Worm (Caenorhabditis elegans) whole organism, mixed stage, embryonic: ENCODE results near the gene F38H4.4.

Experiments
- ceh-39 ChIP-seq: fragments of 150-350 bp; optimal IDR thresholded peaks from 2 replicates; lab custom pipeline; 2014; ENCODE audit warnings: missing biosample characterization, missing genetic modification characterization
- ceh-83 ChIP-seq: fragments of 200-800 bp; sonication (Bioruptor generic); optimal IDR thresholded peaks from 2 replicates; lab custom pipeline; 2018; ENCODE audit warnings: mild to moderate bottlenecking, missing genetic modification characterization, missing compliant biosample characterization
- elt-3 ChIP-seq: fragments of 150-350 bp; optimal IDR thresholded peaks from 2 replicates; lab custom pipeline; 2014; ENCODE audit warnings: missing biosample characterization, missing genetic modification characterization
- mep-1 ChIP-seq: fragments of 150-350 bp; optimal IDR thresholded peaks from 2 replicates; lab custom pipeline; 2017; ENCODE audit warnings: missing biosample characterization, missing genetic modification reagents, missing genetic modification characterization, inconsistent platforms
- nhr-12 ChIP-seq: fragments of 150-350 bp; optimal IDR thresholded peaks from 2 replicates; lab custom pipeline; 2014; ENCODE audit warnings: missing biosample characterization, missing genetic modification characterization
- nhr-237 ChIP-seq: fragments of 150-350 bp; optimal IDR thresholded peaks from 2 replicates; lab custom pipeline; 2014; ENCODE audit warnings: missing biosample characterization, missing genetic modification characterization
- snpc-4 ChIP-seq: fragments of 150-350 bp; optimal IDR thresholded peaks from 2 replicates; lab custom pipeline; 2014; ENCODE audit warnings: missing biosample characterization, missing genetic modification characterization
- unc-62 ChIP-seq: fragments of 150-350 bp; optimal IDR thresholded peaks from 2 replicates; lab custom pipeline; 2014; ENCODE audit warnings: missing biosample characterization, missing genetic modification reagents, missing genetic modification characterization
- ztf-11 ChIP-seq: fragments of 150-350 bp; optimal IDR thresholded peaks from 2 replicates; lab custom pipeline; 2014; ENCODE audit warnings: missing biosample characterization, missing genetic modification characterization

- TF ChIP-seq nhr-12 (tag; lab: Kevin White, UChicago) (no peak), ceh-83 (GFP tag; lab: Kevin White, UChicago) (no peak), elt-3 (no peak), unc-62 (GFP tag; lab: Kevin White, UChicago) (no peak), nhr-237 (tag; lab: Kevin White, UChicago) (no peak), snpc-4 (tag; lab: Kevin White, UChicago) (no peak), ztf-11 (tag; lab: Kevin White, UChicago) (no peak), ceh-39 (no peak), mep-1 (tag; lab: Kevin White, UChicago) (no peak)
Observed at ce11 chrIV:11878249-11878648, 30.2 kb downstream of the F38H4.4 start, which contains the start of gene cutl-27.
